Fruit fly (Drosophila melanogaster): Measurements from ENCODE around the gene Lectin-galC1.

Gene Lectin-galC1

dm6 chr2L:19393703-19394210 lies 23.5 kb upstream of the Lectin-galC1 start, which contains the start of gene CG31798 (continued):
- TF ChIP-seq CG9932 (GFP tag; IDR thresholded peaks at IDR 0.05) (0 out of 2 replicates have a peak, but pooled peaks have one; percentile 9), Scr (GFP tag; IDR thresholded peaks at IDR 0.05; ENCODE audit: partially characterized antibody) (no peak), Ets65A (GFP tag) (peak; percentile 5), Dref (GFP tag; IDR thresholded peaks at IDR 0.05) (0 out of 2 replicates have a peak, but pooled peaks have one; percentile 9), CG9817 (tag; optimal IDR thresholded peaks at IDR 0.05) (peak; percentile 6), CG13287 (GFP tag; IDR thresholded peaks at IDR 0.05; ENCODE audit: partially characterized antibody) (no peak; the same call in 1 of the 2 replicates), Opbp (GFP tag; IDR thresholded peaks at IDR 0.05; ENCODE audit: partially characterized antibody) (no peak; the same call in 2 of the 3 replicates), fd96Cb (tag; optimal IDR thresholded peaks at IDR 0.05) (no peak), CG14965 (GFP tag; optimal IDR thresholded peaks at IDR 0.05; ENCODE audit: borderline replicate concordance) (no peak), crp (GFP tag; optimal IDR thresholded peaks at IDR 0.05) (no peak), NC2β (GFP tag; optimal IDR thresholded peaks at IDR 0.05) (no peak), CG43689 (GFP tag; IDR thresholded peaks at IDR 0.05) (no peak), Doc3 (GFP tag; IDR thresholded peaks at IDR 0.05; ENCODE audit: partially characterized antibody) (no peak), hbn (GFP tag; IDR thresholded peaks at IDR 0.05; ENCODE audit: partially characterized antibody) (no peak), Hr3 (GFP tag; optimal IDR thresholded peaks at IDR 0.05) (no peak), CG18476 (GFP tag; optimal IDR thresholded peaks at IDR 0.05) (no peak), CG2202 (tag; optimal IDR thresholded peaks at IDR 0.05) (no peak), CkIIα-i1 (GFP tag; IDR thresholded peaks at IDR 0.05) (no peak), her (GFP tag; optimal IDR thresholded peaks at IDR 0.05) (no peak), CG15479 (GFP tag; optimal IDR thresholded peaks at IDR 0.05) (no peak), schlank (tag; optimal IDR thresholded peaks at IDR 0.05) (no peak), CG42726 (GFP tag; IDR thresholded peaks at IDR 0.05; ENCODE audit: partially characterized antibody) (peak; percentile 56), stwl (tag; optimal IDR thresholded peaks at IDR 0.05) (peak; percentile 64), CG3726 (GFP tag; IDR thresholded peaks at IDR 0.05) (no peak), gem (tag; optimal IDR thresholded peaks at IDR 0.05) (no peak), CG12769 (tag; optimal IDR thresholded peaks at IDR 0.05) (peak; percentile 16), h (optimal IDR thresholded peaks at IDR 0.05) (no peak), Fer3 (tag; optimal IDR thresholded peaks at IDR 0.05) (no peak), CG8359 (GFP tag; optimal IDR thresholded peaks at IDR 0.05; ENCODE audit: borderline replicate concordance) (no peak), bsh (GFP tag; optimal IDR thresholded peaks at IDR 0.05) (no peak), CG6254 (GFP tag; optimal IDR thresholded peaks at IDR 0.05) (no peak), CG17328 (GFP tag; IDR thresholded peaks at IDR 0.05) (no peak), CG3065 (GFP tag; optimal IDR thresholded peaks at IDR 0.05) (no peak), tgo (GFP tag; IDR thresholded peaks at IDR 0.05) (no peak), ewg (GFP tag; optimal IDR thresholded peaks at IDR 0.05) (no peak), emc (GFP tag; optimal IDR thresholded peaks at IDR 0.05) (no peak), CG33213 (GFP tag; optimal IDR thresholded peaks at IDR 0.05) (no peak), fd64A (GFP tag; optimal IDR thresholded peaks at IDR 0.05) (no peak), mam (GFP tag; optimal IDR thresholded peaks at IDR 0.05) (no peak), CG17612 (GFP tag; IDR thresholded peaks at IDR 0.05) (no peak), prd (optimal IDR thresholded peaks at IDR 0.05) (no peak), prd (GFP tag; IDR thresholded peaks at IDR 0.05) (no peak), Aef1 (GFP tag; IDR thresholded peaks at IDR 0.05) (no peak), repo (GFP tag; optimal IDR thresholded peaks at IDR 0.05) (no peak), Ssrp (tag; optimal IDR thresholded peaks at IDR 0.05) (no peak), pita (GFP tag; optimal IDR thresholded peaks at IDR 0.05) (peak; percentile 84), Bgb (GFP tag; IDR thresholded peaks at IDR 0.05; ENCODE audit: partially characterized antibody) (0 out of 2 replicates have a peak, but pooled peaks have one; percentile 35), ci (GFP tag; IDR thresholded peaks at IDR 0.05) (peak; percentile 18; the same call in 1 of the 3 replicates), CG6683 (GFP tag; optimal IDR thresholded peaks at IDR 0.05) (no peak), CG15269 (tag; optimal IDR thresholded peaks at IDR 0.05) (no peak)

All from whole organism, embryonic.